Fruit fly (Drosophila melanogaster): ENCODE measurements around the gene mthl12.

DNA sequence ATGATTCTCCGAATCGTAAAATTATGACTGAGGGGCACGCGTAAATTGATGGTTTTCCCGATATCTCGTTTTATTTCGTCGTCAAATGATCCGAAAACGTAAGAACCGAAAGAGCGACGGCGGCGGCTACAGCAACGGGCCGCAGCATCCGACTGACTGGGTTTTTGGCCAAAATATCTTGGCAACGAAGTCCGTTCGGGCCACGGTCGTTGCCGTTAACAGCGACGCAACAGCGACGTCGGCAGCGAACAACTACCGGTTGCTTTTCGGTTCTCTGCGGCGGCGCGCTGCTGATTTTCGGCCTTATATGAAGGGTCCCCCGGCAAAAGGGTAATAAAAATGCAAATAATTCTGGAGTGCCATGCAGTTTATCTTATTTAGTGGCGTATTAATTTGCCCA is 19.5 kb upstream of the mthl12 start, which contains the start of gene PK2-R2:
- TF ChIP-seq D1 (tag; optimal IDR thresholded peaks at IDR 0.05) (no peak), Ets98B (GFP tag; IDR thresholded peaks at IDR 0.05) (no peak), Snoo (tag; optimal IDR thresholded peaks at IDR 0.05) (no peak), EcR (GFP tag; optimal IDR thresholded peaks at IDR 0.05) (no peak), CG8159 (tag; optimal IDR thresholded peaks at IDR 0.05) (no peak), CG8301 (tag; optimal IDR thresholded peaks at IDR 0.05) (no peak), CG32121 (GFP tag; IDR thresholded peaks at IDR 0.05) (no peak), CG14655 (GFP tag; optimal IDR thresholded peaks at IDR 0.05) (no peak), CG34367 (tag; optimal IDR thresholded peaks at IDR 0.05) (no peak), CG12605 (GFP tag; IDR thresholded peaks at IDR 0.05) (no peak)
